Worm (Caenorhabditis elegans) whole organism, L2 larva: ENCODE results near the gene K02F3.9.

Experiments used
- R02D3.7 ChIP-seq: fragments of 150-350 bp; optimal IDR thresholded peaks from 2 replicates; lab custom pipeline; 2014; ENCODE audit warnings: missing biosample characterization, missing genetic modification characterization
- lin-39 ChIP-seq: fragments of 150-350 bp; optimal IDR thresholded peaks from 2 replicates; lab custom pipeline; 2014; ENCODE audit warnings: missing biosample characterization, missing genetic modification reagents, missing genetic modification characterization

ce11 chrIII:859898-860297, 18.7 kb upstream of the K02F3.9 start, which contains the start of gene exos-4.2:
- no peak for TF ChIP-seq R02D3.7
- TF ChIP-seq lin-39 = no peak
